Fruit fly (Drosophila melanogaster): Measurements from ENCODE around the gene Stip1.

Stip1 gene

dm6 chr2L:309812-310431, 15.0 kb downstream of the Stip1 start (continued):
- TF ChIP-seq sisA (GFP tag; IDR thresholded peaks at IDR 0.05) (no peak), sqz (GFP tag; optimal IDR thresholded peaks at IDR 0.05) (no peak), CG31388 (GFP tag; optimal IDR thresholded peaks at IDR 0.05) (no peak), CG13296 (GFP tag; optimal IDR thresholded peaks at IDR 0.05) (no peak), CG7372 (GFP tag; IDR thresholded peaks at IDR 0.05) (no peak), Mes4 (GFP tag; optimal IDR thresholded peaks at IDR 0.05) (no peak), CG13287 (GFP tag; IDR thresholded peaks at IDR 0.05; ENCODE audit: partially characterized antibody) (no peak; the same call in none of the 2 replicates), CG7556 (GFP tag; optimal IDR thresholded peaks at IDR 0.05) (no peak), Atf-2 (GFP tag; optimal IDR thresholded peaks at IDR 0.05) (no peak), CG12659 (GFP tag; optimal IDR thresholded peaks at IDR 0.05) (no peak), Blimp-1 (GFP tag; optimal IDR thresholded peaks at IDR 0.05) (no peak), CG32767 (GFP tag; IDR thresholded peaks at IDR 0.05) (no peak), Chrac-16 (GFP tag; optimal IDR thresholded peaks at IDR 0.05) (no peak), Aef1 (GFP tag; IDR thresholded peaks at IDR 0.05) (peak; percentile 42; the same call in 1 of the 3 replicates), CG12942 (GFP tag; optimal IDR thresholded peaks at IDR 0.05) (no peak), Atf3 (GFP tag; optimal IDR thresholded peaks at IDR 0.05) (no peak), maf-S (GFP tag; optimal IDR thresholded peaks at IDR 0.05) (no peak), hbn (GFP tag; IDR thresholded peaks at IDR 0.05; ENCODE audit: partially characterized antibody) (0 out of 2 replicates have a peak, but pooled peaks have one; percentile 23), CG15011 (GFP tag; optimal IDR thresholded peaks at IDR 0.05) (no peak), gcm (GFP tag; optimal IDR thresholded peaks at IDR 0.05) (no peak), otp (GFP tag; IDR thresholded peaks at IDR 0.05) (peak; percentile 18; the same call in 1 of the 3 replicates), sd (tag; optimal IDR thresholded peaks at IDR 0.05) (peak; percentile 33), Six4 (GFP tag; optimal IDR thresholded peaks at IDR 0.05) (no peak)

dm6 chr2L:319159-319558, 24.2 kb downstream of the Stip1 start, which contains the start of gene CG11912:
CG11912 (minus strand) TSS chr2L:319259.
- TF ChIP-seq sens (GFP tag) (peak; percentile 30), Gug (GFP tag; IDR thresholded peaks at IDR 0.05) (no peak)

DNA sequence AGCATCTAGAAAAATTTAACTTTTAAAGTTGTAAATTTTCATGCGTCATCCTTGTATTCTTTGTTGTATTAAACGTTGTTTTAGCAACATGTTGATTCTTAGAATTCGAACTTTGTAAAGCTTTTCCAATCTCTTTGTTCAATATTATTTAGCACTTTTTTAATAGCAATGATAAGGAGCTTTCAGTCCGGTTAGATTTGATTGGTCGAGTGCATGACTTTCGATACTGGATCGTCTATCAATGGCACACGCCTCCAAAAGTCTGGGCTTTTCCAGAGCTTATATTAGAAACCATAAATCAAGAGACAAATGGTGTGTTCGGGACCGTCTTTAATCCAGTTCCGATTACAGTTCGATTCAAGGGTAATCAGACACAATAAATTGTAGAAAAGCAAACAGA, 24.8 kb downstream of the Stip1 start:
- TF ChIP-seq CG11696 (GFP tag; IDR thresholded peaks at IDR 0.05): no peak
- no peak for TF ChIP-seq Pdp1 (GFP tag; optimal IDR thresholded peaks at IDR 0.05)
- no peak for TF ChIP-seq zen2 (GFP tag; IDR thresholded peaks at IDR 0.05; ENCODE audit: partially characterized antibody)
- TF ChIP-seq CG6765 (GFP tag; optimal IDR thresholded peaks at IDR 0.05): no peak
- peak; percentile 80 for TF ChIP-seq exex (tag; optimal IDR thresholded peaks at IDR 0.05)
- TF ChIP-seq Hr78 (GFP tag; optimal IDR thresholded peaks at IDR 0.05): no peak
- TF ChIP-seq CG10543 (GFP tag; optimal IDR thresholded peaks at IDR 0.05): no peak
- no peak for TF ChIP-seq CG33557 (GFP tag; optimal IDR thresholded peaks at IDR 0.05)
- TF ChIP-seq CG8765 (GFP tag; IDR thresholded peaks at IDR 0.05): no peak
- TF ChIP-seq wek (GFP tag; optimal IDR thresholded peaks at IDR 0.05): no peak
- no peak for TF ChIP-seq CG12744 (GFP tag; optimal IDR thresholded peaks at IDR 0.05)
- TF ChIP-seq Elba2 (GFP tag; optimal IDR thresholded peaks at IDR 0.05): no peak
- TF ChIP-seq Nf-YB (GFP tag; optimal IDR thresholded peaks at IDR 0.05): peak; percentile 83
- TF ChIP-seq ttk (GFP tag; IDR thresholded peaks at IDR 0.05): no peak
- no peak for TF ChIP-seq repo (GFP tag; optimal IDR thresholded peaks at IDR 0.05)
- TF ChIP-seq cg (GFP tag; optimal IDR thresholded peaks at IDR 0.05): no peak
- no peak for TF ChIP-seq onecut (GFP tag; IDR thresholded peaks at IDR 0.05)
- no peak for TF ChIP-seq otp (GFP tag; IDR thresholded peaks at IDR 0.05)
- TF ChIP-seq CG11504 (tag; optimal IDR thresholded peaks at IDR 0.05): peak; percentile 67
- no peak for TF ChIP-seq slbo (GFP tag; IDR thresholded peaks at IDR 0.05)
- no peak for TF ChIP-seq knrl (GFP tag; IDR thresholded peaks at IDR 0.05; ENCODE audit: partially characterized antibody)
- TF ChIP-seq vfl (GFP tag; optimal IDR thresholded peaks at IDR 0.05): no peak
- peak; percentile 87 for TF ChIP-seq Nf-YC (tag; optimal IDR thresholded peaks at IDR 0.05)
- no peak for TF ChIP-seq nom (GFP tag; optimal IDR thresholded peaks at IDR 0.05)
